Worm (Caenorhabditis elegans) whole organism, young adult: Measurements from ENCODE around the gene spon-1.

Source experiments
- B0336.3 ChIP-seq: fragments of 200-800 bp; sonication (Bioruptor generic); IDR thresholded peaks from 2 replicates; pipeline ENCODE4 v1.3.6; 2022; ENCODE audit warnings: missing genetic modification characterization, missing compliant biosample characterization
- D2030.7 ChIP-seq: fragments of 200-800 bp; sonication (Bioruptor generic); IDR thresholded peaks from 2 replicates; pipeline ENCODE4 v1.3.6; 2022; ENCODE audit warnings: missing genetic modification reagents, missing genetic modification characterization, missing compliant biosample characterization
- F22D6.2 ChIP-seq: sonication (generic microtip); optimal IDR thresholded peaks from 2 replicates; lab custom pipeline; 2016; ENCODE audit warnings: mild to moderate bottlenecking, missing genetic modification characterization, missing compliant biosample characterization
- F33H1.4 ChIP-seq: fragments of 200-800 bp; sonication (Bioruptor generic); IDR thresholded peaks from 2 replicates; pipeline ENCODE4 v1.3.6; 2022; ENCODE audit warnings: missing genetic modification reagents, missing genetic modification characterization, missing compliant biosample characterization
- F37B4.10 ChIP-seq: fragments of 200-800 bp; sonication (Bioruptor generic); IDR thresholded peaks from 2 replicates; pipeline ENCODE4 v1.3.6; 2022; ENCODE audit warnings: missing genetic modification characterization, missing compliant biosample characterization
- F49E8.2 ChIP-seq: sonication (generic microtip); optimal IDR thresholded peaks from 3 replicates; lab custom pipeline; 2017; ENCODE audit warnings: missing genetic modification characterization, mild to moderate bottlenecking, missing compliant biosample characterization, antibody characterized with exemption, moderate library complexity; ENCODE audit not compliant: insufficient read depth
- F55B11.4 ChIP-seq: sonication (generic microtip); optimal IDR thresholded peaks from 2 replicates; lab custom pipeline; 2016; ENCODE audit warnings: missing compliant biosample characterization, missing genetic modification characterization, borderline replicate concordance; ENCODE audit not compliant: insufficient read depth
- Y56A3A.18 ChIP-seq: fragments of 200-800 bp; sonication (Bioruptor generic); IDR thresholded peaks from 2 replicates; pipeline ENCODE4 v1.3.6; 2022; ENCODE audit warnings: missing genetic modification reagents, missing genetic modification characterization, missing compliant biosample characterization
- Y79H2A.3 ChIP-seq: fragments of 200-800 bp; sonication (Bioruptor generic); conservative IDR thresholded peaks from 2 replicates; pipeline ENCODE4 v1.3.6; 2022; ENCODE audit warnings: missing genetic modification reagents, missing genetic modification characterization, missing compliant biosample characterization
- Y95B8A.8 ChIP-seq: fragments of 200-800 bp; sonication (Bioruptor generic); IDR thresholded peaks from 2 replicates; pipeline ENCODE4 v1.3.6; 2022; ENCODE audit warnings: missing genetic modification reagents, missing genetic modification characterization, missing compliant biosample characterization
- attf-6 ChIP-seq: fragments of 200-800 bp; sonication (Bioruptor generic); IDR thresholded peaks from 2 replicates; pipeline ENCODE4 v1.3.6; 2022; ENCODE audit warnings: missing genetic modification reagents, missing genetic modification characterization, missing compliant biosample characterization
- cebp-2 ChIP-seq: fragments of 200-800 bp; sonication (Bioruptor generic); IDR thresholded peaks from 2 replicates; pipeline ENCODE4 v1.3.6; 2022; ENCODE audit warnings: missing genetic modification characterization, missing compliant biosample characterization
- ceh-27 ChIP-seq: fragments of 200-800 bp; sonication (Bioruptor generic); optimal IDR thresholded peaks from 2 replicates; lab custom pipeline; 2018; ENCODE audit warnings: mild to moderate bottlenecking, missing genetic modification characterization, moderate library complexity, missing compliant biosample characterization
- ceh-40 ChIP-seq: fragments of 200-800 bp; sonication (Bioruptor generic); IDR thresholded peaks from 2 replicates; pipeline ENCODE4 v1.3.6; 2022; ENCODE audit warnings: missing genetic modification characterization, missing compliant biosample characterization
- ceh-91 ChIP-seq: fragments of 200-800 bp; sonication (Bioruptor generic); IDR thresholded peaks from 2 replicates; pipeline ENCODE4 v1.3.6; 2022; ENCODE audit warnings: missing genetic modification reagents, missing genetic modification characterization, missing compliant biosample characterization
- dox-1 ChIP-seq: fragments of 200-800 bp; sonication (Bioruptor generic); IDR thresholded peaks from 2 replicates; pipeline ENCODE4 v1.3.6; 2022; ENCODE audit warnings: missing genetic modification reagents, missing genetic modification characterization, missing compliant biosample characterization
- dpl-1 ChIP-seq: fragments of 150-350 bp; optimal IDR thresholded peaks from 2 replicates; lab custom pipeline; 2014; ENCODE audit warnings: missing biosample characterization, missing genetic modification reagents, missing genetic modification characterization
- efl-1 ChIP-seq: fragments of 150-350 bp; optimal IDR thresholded peaks from 2 replicates; lab custom pipeline; 2014; ENCODE audit warnings: missing biosample characterization, missing genetic modification reagents, missing genetic modification characterization
- egl-18 ChIP-seq: fragments of 200-800 bp; sonication (Bioruptor generic); IDR thresholded peaks from 2 replicates; pipeline ENCODE4 v1.3.6; 2022; ENCODE audit warnings: missing genetic modification reagents, missing genetic modification characterization, missing compliant biosample characterization
- ekl-4 ChIP-seq: fragments of 200-800 bp; sonication (Bioruptor generic); IDR thresholded peaks from 2 replicates; pipeline ENCODE4 v1.3.6; 2022; ENCODE audit warnings: missing genetic modification reagents, missing genetic modification characterization, missing compliant biosample characterization
- gei-17 ChIP-seq: fragments of 200-800 bp; sonication (Bioruptor generic); optimal IDR thresholded peaks from 2 replicates; lab custom pipeline; 2018; ENCODE audit warnings: mild to moderate bottlenecking, missing genetic modification characterization, missing compliant biosample characterization
- him-1 ChIP-seq: sonication (generic microtip); optimal IDR thresholded peaks from 2 replicates; lab custom pipeline; 2016; ENCODE audit warnings: missing genotype, missing genetic modification reagents, missing genetic modification characterization, missing compliant biosample characterization
- hrde-1 ChIP-seq: sonication (generic microtip); optimal IDR thresholded peaks from 2 replicates; lab custom pipeline; 2016; ENCODE audit warnings: missing genetic modification characterization, mild to moderate bottlenecking, missing compliant biosample characterization, moderate library complexity, missing genotype, missing genetic modification reagents, borderline replicate concordance
- hsf-1 ChIP-seq: fragments of 200-800 bp; sonication (Bioruptor generic); IDR thresholded peaks from 2 replicates; pipeline ENCODE4 v1.3.6; 2022; ENCODE audit warnings: missing genetic modification reagents, missing genetic modification characterization, missing compliant biosample characterization
- lin-54 ChIP-seq: fragments of 200-800 bp; sonication (Bioruptor generic); optimal IDR thresholded peaks from 2 replicates; lab custom pipeline; 2018; ENCODE audit warnings: mild to moderate bottlenecking, missing genetic modification characterization, missing compliant biosample characterization
- lsl-1 ChIP-seq: fragments of 200-800 bp; sonication (Bioruptor generic); optimal IDR thresholded peaks from 2 replicates; lab custom pipeline; 2018; ENCODE audit warnings: mild to moderate bottlenecking, missing genetic modification characterization, moderate library complexity, missing compliant biosample characterization
- madf-3 ChIP-seq: fragments of 200-800 bp; sonication (Bioruptor generic); IDR thresholded peaks from 2 replicates; pipeline ENCODE4 v1.3.6; 2022; ENCODE audit warnings: missing genetic modification reagents, missing genetic modification characterization, missing compliant biosample characterization
- madf-6 ChIP-seq: fragments of 200-800 bp; sonication (Bioruptor generic); IDR thresholded peaks from 2 replicates; pipeline ENCODE4 v1.3.6; 2022; ENCODE audit warnings: missing genetic modification reagents, missing genetic modification characterization, missing compliant biosample characterization
- madf-8 ChIP-seq: fragments of 200-800 bp; sonication (Bioruptor generic); conservative IDR thresholded peaks from 2 replicates; pipeline ENCODE4 v1.3.6; 2022; ENCODE audit warnings: missing genetic modification reagents, missing genetic modification characterization, missing compliant biosample characterization
- mxl-1 ChIP-seq: sonication (generic microtip); optimal IDR thresholded peaks from 2 replicates; lab custom pipeline; 2016; ENCODE audit warnings: missing genetic modification characterization, missing compliant biosample characterization
- nfya-1 ChIP-seq: sonication (generic microtip); optimal IDR thresholded peaks from 2 replicates; lab custom pipeline; 2017; ENCODE audit warnings: antibody characterized with exemption, missing compliant biosample characterization, missing genetic modification characterization, borderline replicate concordance; ENCODE audit not compliant: insufficient read depth
- nfyb-1 ChIP-seq: fragments of 200-800 bp; sonication (Bioruptor generic); IDR thresholded peaks from 2 replicates; pipeline ENCODE4 v1.3.6; 2022; ENCODE audit warnings: missing genetic modification reagents, missing genetic modification characterization, missing compliant biosample characterization
- nhr-90 ChIP-seq: sonication (generic microtip); optimal IDR thresholded peaks from 2 replicates; lab custom pipeline; 2016; ENCODE audit warnings: missing genotype, mild to moderate bottlenecking, missing genetic modification characterization, missing compliant biosample characterization
- pha-4 ChIP-seq: fragments of 150-350 bp; sonication (generic microtip); optimal IDR thresholded peaks from 2 replicates; lab custom pipeline; 2014; ENCODE audit warnings: missing biosample characterization, missing genetic modification reagents, missing genetic modification characterization
- rec-8 ChIP-seq, 2 experiments: sonication (generic microtip); optimal IDR thresholded peaks; 2 replicates each; lab custom pipeline; 2016; ENCODE audit warnings: mild to moderate bottlenecking in 2 of 2, missing genetic modification characterization in 2 of 2, missing genetic modification reagents in 2 of 2, missing genotype in 2 of 2, missing biosample characterization in 1 of 2, missing compliant biosample characterization in 1 of 2, moderate library complexity in 1 of 2
- sdz-38 ChIP-seq: sonication (generic microtip); optimal IDR thresholded peaks from 2 replicates; lab custom pipeline; 2016; ENCODE audit warnings: missing genotype, missing genetic modification characterization, missing compliant biosample characterization
- snpc-3.4 ChIP-seq: sonication (generic microtip); optimal IDR thresholded peaks from 2 replicates; lab custom pipeline; 2017; ENCODE audit warnings: missing genetic modification characterization, mild to moderate bottlenecking, missing compliant biosample characterization, antibody characterized with exemption, moderate library complexity, missing genotype, missing genetic modification reagents
- snpc-4 ChIP-seq, 5 experiments: fragments of 150-350 bp in 1 of 5; sonication (generic microtip) in 4 of 5; optimal IDR thresholded peaks; 2 replicates each; lab custom pipeline; 2014 to 2018; ENCODE audit warnings: missing genetic modification characterization in 5 of 5, missing biosample characterization in 3 of 5, antibody characterized with exemption in 2 of 5, mild to moderate bottlenecking in 2 of 5, missing compliant biosample characterization in 2 of 5, missing genotype in 2 of 5, moderate library complexity in 2 of 5, missing genetic modification reagents in 1 of 5
- sptf-2 ChIP-seq: fragments of 200-800 bp; sonication (Bioruptor generic); optimal IDR thresholded peaks from 2 replicates; lab custom pipeline; 2018; ENCODE audit warnings: mild to moderate bottlenecking, missing genetic modification characterization, missing compliant biosample characterization
- tbp1 ChIP-seq: fragments of 200-800 bp; sonication (Bioruptor generic); optimal IDR thresholded peaks from 2 replicates; lab custom pipeline; 2018; ENCODE audit warnings: mild to moderate bottlenecking, missing genetic modification characterization, missing compliant biosample characterization
- unc-62 ChIP-seq: fragments of 150-350 bp; optimal IDR thresholded peaks from 2 replicates; lab custom pipeline; 2014; ENCODE audit warnings: missing biosample characterization, missing genetic modification reagents, missing genetic modification characterization
- xnd-1 ChIP-seq: sonication (generic microtip); optimal IDR thresholded peaks from 2 replicates; lab custom pipeline; 2016; ENCODE audit warnings: missing genotype, missing genetic modification reagents, missing genetic modification characterization, missing compliant biosample characterization
- ztf-18 ChIP-seq: sonication (generic microtip); optimal IDR thresholded peaks from 2 replicates; lab custom pipeline; 2016; ENCODE audit warnings: missing genotype, mild to moderate bottlenecking, missing genetic modification characterization, missing compliant biosample characterization
- ztf-28 ChIP-seq: fragments of 200-800 bp; sonication (Bioruptor generic); IDR thresholded peaks from 2 replicates; pipeline ENCODE4 v1.3.6; 2022; ENCODE audit warnings: missing genetic modification reagents, missing genetic modification characterization, missing compliant biosample characterization

Gene spon-1

DNA sequence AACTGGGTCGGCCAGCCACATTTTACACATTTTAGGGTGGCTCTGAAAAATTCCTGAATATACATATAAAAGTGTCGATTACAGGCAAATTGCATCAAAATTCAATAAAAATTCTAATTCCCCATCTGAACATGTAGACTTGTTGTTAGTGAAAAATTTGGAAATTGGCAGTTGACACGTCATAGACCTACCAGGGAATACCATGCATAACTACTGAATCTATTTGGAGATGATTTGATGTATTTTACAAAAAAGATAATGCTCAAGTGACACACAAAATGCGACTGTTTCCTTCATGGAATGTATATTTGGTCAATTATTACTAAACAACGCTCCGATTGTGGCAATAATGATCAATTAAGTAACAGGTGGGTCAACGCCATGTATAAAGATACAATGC, 10.1 kb downstream of the spon-1 start, which contains the start of gene F10E7.1:
TSS of gene F10E7.1 (plus strand) at position 301 of the 400 bp plus-strand sequence.
- TF ChIP-seq rec-8 (tag; optimal IDR thresholded peaks at IDR 0.05; lab: Kevin White, UChicago) (no peak), madf-3 (GFP tag; lab: Robert Waterston, UW) (no peak), F22D6.2 (tag; lab: Kevin White, UChicago) (no peak), Y79H2A.3 (GFP tag; lab: Robert Waterston, UW) (no peak), F49E8.2 (no peak), gei-17 (no peak), F55B11.4 (tag; lab: Kevin White, UChicago) (no peak), hrde-1 (tag; lab: Kevin White, UChicago) (no peak), dox-1 (GFP tag; lab: Robert Waterston, UW) (no peak), ztf-18 (no peak), unc-62 (GFP tag; lab: Kevin White, UChicago) (no peak), sdz-38 (tag; lab: Kevin White, UChicago) (no peak), ceh-27 (no peak), D2030.7 (GFP tag; lab: Robert Waterston, UW) (no peak), B0336.3 (GFP tag; lab: Robert Waterston, UW) (no peak), ekl-4 (GFP tag; lab: Robert Waterston, UW) (no peak), ceh-40 (GFP tag; lab: Robert Waterston, UW) (no peak)

DNA sequence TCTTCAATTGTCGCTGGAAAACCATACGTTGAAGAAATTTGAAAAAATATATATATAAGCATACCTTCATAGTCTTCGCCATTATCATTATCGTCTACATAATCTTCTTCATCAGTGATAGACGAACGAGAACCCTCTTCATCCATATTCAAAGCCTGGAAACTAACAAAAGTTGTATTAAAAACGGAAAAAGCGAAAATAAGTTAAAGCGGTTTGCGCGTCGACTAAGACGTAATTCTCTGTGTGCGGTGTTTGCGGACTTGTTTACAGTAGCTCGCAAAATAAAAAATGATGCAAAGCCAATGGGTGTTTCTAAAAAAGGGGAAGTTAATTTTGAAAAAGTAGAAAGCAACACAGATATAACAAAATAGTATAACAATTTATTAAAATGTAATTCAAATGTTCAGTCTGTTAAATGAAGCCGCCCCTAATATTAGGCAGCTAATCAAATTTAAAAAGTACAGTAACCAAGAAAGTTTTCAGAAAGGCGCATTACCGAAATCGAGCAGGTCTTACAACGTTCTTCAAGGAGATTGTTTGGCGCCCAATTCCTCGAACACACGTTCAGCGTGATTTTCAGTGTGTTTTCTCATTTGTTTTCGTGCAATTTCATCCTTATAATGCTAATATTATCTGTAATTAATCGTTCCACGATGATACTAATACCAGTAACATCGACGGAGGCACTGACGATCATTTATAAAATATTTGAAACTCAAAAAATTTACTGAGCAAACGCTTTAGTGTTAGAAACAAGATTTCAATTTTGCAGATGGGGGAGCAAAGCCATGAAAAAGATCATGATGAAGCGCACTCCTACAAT, 15.7 kb downstream of the spon-1 start, which contains the start of the genes T07F8.4 and gld-3:
TSS of gene T07F8.4 (minus strand) at position 162 of the 823 bp plus-strand sequence.
TSS of gene gld-3 (plus strand) at position 773 of the 823 bp plus-strand sequence.
- TF ChIP-seq Y56A3A.18 (GFP tag; lab: Robert Waterston, UW) (no peak), dox-1 (GFP tag; lab: Robert Waterston, UW) (peak; percentile 69), sptf-2 (no peak), tbp1 (no peak), snpc-4 (GFP tag; optimal IDR thresholded peaks at IDR 0.05; lab: Kevin White, UChicago) (no peak), snpc-4 (tag; optimal IDR thresholded peaks at IDR 0.05; lab: Kevin White, UChicago) (peak in 2 of 4 experiments; percentile 15 to 32), xnd-1 (tag; lab: Kevin White, UChicago) (peak; percentile 85), madf-6 (GFP tag; lab: Robert Waterston, UW) (peak; percentile 93), F49E8.2 (peak; percentile 58), nhr-90 (tag; lab: Kevin White, UChicago) (no peak), pha-4 (tag; lab: Kevin White, UChicago) (no peak), F33H1.4 (peak; percentile 87), lin-54 (GFP tag; lab: Kevin White, UChicago) (peak; percentile 71), F37B4.10 (GFP tag; lab: Robert Waterston, UW) (no peak), nfyb-1 (GFP tag; lab: Robert Waterston, UW) (no peak), lsl-1 (GFP tag; lab: Kevin White, UChicago) (peak; percentile 96), ceh-91 (GFP tag; lab: Robert Waterston, UW) (peak; percentile 80), Y95B8A.8 (0 out of 2 replicates have a peak, but pooled peaks have one; percentile 37), cebp-2 (GFP tag; lab: Robert Waterston, UW) (no peak), madf-8 (GFP tag; lab: Robert Waterston, UW) (peak; percentile 81), nfya-1 (no peak), him-1 (peak; percentile 24), snpc-3.4 (peak; percentile 24), hsf-1 (GFP tag; lab: Robert Waterston, UW) (no peak), ztf-18 (peak; percentile 35), dpl-1 (GFP tag; lab: Kevin White, UChicago) (peak; percentile 29), F55B11.4 (tag; lab: Kevin White, UChicago) (no peak), mxl-1 (tag; lab: Kevin White, UChicago) (no peak), egl-18 (GFP tag; lab: Robert Waterston, UW) (no peak), ztf-28 (0 out of 2 replicates have a peak, but pooled peaks have one; percentile 4), attf-6 (GFP tag; lab: Robert Waterston, UW) (no peak), efl-1 (peak; percentile 82), D2030.7 (GFP tag; lab: Robert Waterston, UW) (peak; percentile 72)
